Fruit fly (Drosophila melanogaster): ENCODE measurements around the gene Atg4a.

Atg4a gene

DNA sequence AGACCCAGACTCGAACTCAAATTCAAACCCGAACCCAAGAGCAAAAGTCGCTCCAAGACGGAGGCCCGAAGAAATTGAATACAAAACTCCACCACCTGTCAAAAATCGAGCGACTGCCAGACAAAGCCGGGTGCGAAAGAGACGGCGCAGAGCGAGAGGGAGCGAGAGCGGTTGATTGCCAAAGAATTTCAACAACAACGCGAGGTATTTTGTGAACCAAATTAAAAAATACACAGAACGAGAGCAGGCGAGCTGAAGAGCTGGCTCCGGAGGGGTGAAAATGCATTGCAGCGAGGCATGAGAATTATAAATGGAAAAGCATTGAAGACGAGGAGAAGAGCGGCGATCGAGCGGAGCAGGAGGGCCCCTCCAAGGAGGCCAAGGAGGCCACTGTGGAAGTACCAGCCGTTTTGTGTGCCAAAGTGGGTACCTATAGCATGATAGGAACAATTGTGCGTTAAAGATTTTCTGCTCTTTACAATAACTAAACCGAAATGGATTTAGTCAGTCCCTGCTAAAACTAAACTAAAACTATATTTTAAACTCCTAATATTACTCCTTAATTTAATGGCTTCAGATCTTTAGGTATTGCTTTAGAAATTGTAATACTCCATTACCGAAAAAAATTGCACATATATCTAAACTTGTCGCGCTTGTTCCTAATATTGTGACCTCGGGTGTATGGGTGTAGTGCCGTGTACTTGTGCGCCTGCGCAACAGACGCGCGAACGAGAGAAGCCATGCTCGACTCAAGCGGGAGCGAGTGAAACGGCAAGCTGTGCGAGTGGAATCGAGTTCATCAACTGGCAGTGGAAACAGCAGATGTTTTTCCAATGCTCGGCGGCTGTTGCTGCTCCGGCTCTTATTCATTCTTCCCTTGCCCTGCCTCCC, 18.0 kb upstream of the Atg4a start (continued):
- TF ChIP-seq CG12104 (GFP tag; optimal IDR thresholded peaks at IDR 0.05) = peak; percentile 16
- TF ChIP-seq tup (GFP tag; optimal IDR thresholded peaks at IDR 0.05) = no peak
- TF ChIP-seq Med (GFP tag) = peak; percentile 70
- TF ChIP-seq CG4730 (GFP tag; IDR thresholded peaks at IDR 0.05) = no peak
- no peak for TF ChIP-seq hkb (optimal IDR thresholded peaks at IDR 0.05)
- TF ChIP-seq hkb (GFP tag; IDR thresholded peaks at IDR 0.05) = peak; percentile 30; the same call in 1 of the 2 replicates
- peak; percentile 58 for TF ChIP-seq CG6813 (GFP tag; optimal IDR thresholded peaks at IDR 0.05)
- TF ChIP-seq CG10565 (GFP tag; optimal IDR thresholded peaks at IDR 0.05) = no peak
- TF ChIP-seq stc (GFP tag; IDR thresholded peaks at IDR 0.05) = no peak
- TF ChIP-seq CG3995 (GFP tag; optimal IDR thresholded peaks at IDR 0.05) = no peak
- no peak for TF ChIP-seq eyg (GFP tag; optimal IDR thresholded peaks at IDR 0.05)
- no peak for TF ChIP-seq gsb (GFP tag; IDR thresholded peaks at IDR 0.05)
- no peak for TF ChIP-seq CG3838 (GFP tag; optimal IDR thresholded peaks at IDR 0.05)
- peak; percentile 74 for TF ChIP-seq phol (tag; optimal IDR thresholded peaks at IDR 0.05)
- TF ChIP-seq tio (GFP tag; optimal IDR thresholded peaks at IDR 0.05) = peak; percentile 45
- TF ChIP-seq CG17385 (GFP tag; optimal IDR thresholded peaks at IDR 0.05) = no peak
- no peak for TF ChIP-seq Sin3A (optimal IDR thresholded peaks at IDR 0.05)
- peak; percentile 7 for TF ChIP-seq slp2 (GFP tag; optimal IDR thresholded peaks at IDR 0.05)
- peak; percentile 62 for TF ChIP-seq CG8924 (tag; optimal IDR thresholded peaks at IDR 0.05)
- TF ChIP-seq her (GFP tag; optimal IDR thresholded peaks at IDR 0.05) = no peak
- peak; percentile 8 for TF ChIP-seq CG13424 (tag; optimal IDR thresholded peaks at IDR 0.05)
- no peak for TF ChIP-seq esg (GFP tag; conservative IDR thresholded peaks at IDR 0.05)
- no peak for TF ChIP-seq Dll (GFP tag; IDR thresholded peaks at IDR 0.05; ENCODE audit: partially characterized antibody)
- no peak for TF ChIP-seq h (optimal IDR thresholded peaks at IDR 0.05)
- TF ChIP-seq MTF-1 (GFP tag; optimal IDR thresholded peaks at IDR 0.05; ENCODE audit: borderline replicate concordance) = peak; percentile 4
- no peak for TF ChIP-seq CG11398 (GFP tag; optimal IDR thresholded peaks at IDR 0.05)
- TF ChIP-seq zfh1 (GFP tag; IDR thresholded peaks at IDR 0.05) = peak; percentile 37; the same call in 1 of the 3 replicates
- TF ChIP-seq da (GFP tag; optimal IDR thresholded peaks at IDR 0.05) = peak; percentile 44
- no peak for TF ChIP-seq GATAe (GFP tag; conservative IDR thresholded peaks at IDR 0.05)
- peak; percentile 31; the same call in 1 of the 2 replicates for TF ChIP-seq ranshi (GFP tag; IDR thresholded peaks at IDR 0.05)
- no peak for TF ChIP-seq pfk (GFP tag; optimal IDR thresholded peaks at IDR 0.05)
- TF ChIP-seq ewg (GFP tag; optimal IDR thresholded peaks at IDR 0.05) = peak; percentile 71
- TF ChIP-seq Rfx (GFP tag; IDR thresholded peaks at IDR 0.05) = no peak
- peak in 1 of 2 experiments; percentile 14 for TF ChIP-seq dpn (GFP tag; optimal IDR thresholded peaks at IDR 0.05)
- peak; percentile 25 for TF ChIP-seq kah (GFP tag; optimal IDR thresholded peaks at IDR 0.05)
- no peak for TF ChIP-seq CG12071 (GFP tag; optimal IDR thresholded peaks at IDR 0.05)
- TF ChIP-seq slou (GFP tag; optimal IDR thresholded peaks at IDR 0.05) = no peak
- no peak for TF ChIP-seq pzg (GFP tag; optimal IDR thresholded peaks at IDR 0.05)
- no peak for TF ChIP-seq CG12659 (GFP tag; optimal IDR thresholded peaks at IDR 0.05)
- TF ChIP-seq CG12942 (GFP tag; optimal IDR thresholded peaks at IDR 0.05) = no peak
- no peak for TF ChIP-seq CG1647 (GFP tag; optimal IDR thresholded peaks at IDR 0.05)
- TF ChIP-seq Dref (GFP tag; IDR thresholded peaks at IDR 0.05) = no peak
- TF ChIP-seq ATbp (GFP tag; optimal IDR thresholded peaks at IDR 0.05) = peak; percentile 30
- TF ChIP-seq Stat92E (GFP tag; optimal IDR thresholded peaks at IDR 0.05) = no peak
- peak; percentile 57 for TF ChIP-seq CG17829 (tag; optimal IDR thresholded peaks at IDR 0.05)
- TF ChIP-seq seq (GFP tag; IDR thresholded peaks at IDR 0.05) = no peak
- no peak for TF ChIP-seq CG18764 (GFP tag; optimal IDR thresholded peaks at IDR 0.05)
- TF ChIP-seq ab (GFP tag; optimal IDR thresholded peaks at IDR 0.05) = no peak
- no peak for TF ChIP-seq BEAF-32 (GFP tag; optimal IDR thresholded peaks at IDR 0.05)
- no peak for TF ChIP-seq CG3163 (GFP tag; optimal IDR thresholded peaks at IDR 0.05)

All from whole organism, embryonic.